Fruit fly (Drosophila melanogaster) whole organism, pupa: ENCODE results near the gene cno.
A peak's percentile ranks its signal among the peaks of the same experiment; 100 is the strongest.

Experiments used
- CG13204 ChIP-seq: fragments of 200-800 bp; sonication (Bioruptor generic); optimal IDR thresholded peaks from 2 replicates; lab custom pipeline; 2018; ENCODE audit warnings: missing biosample characterization, mild to moderate bottlenecking, missing genetic modification characterization, moderate library complexity
- CG14655 ChIP-seq: fragments of 200-800 bp; sonication (Bioruptor generic); optimal IDR thresholded peaks from 3 replicates; lab custom pipeline; 2017; ENCODE audit warnings: mild to moderate bottlenecking, missing biosample characterization, missing genetic modification reagents, missing genetic modification characterization
- CG15710 ChIP-seq: fragments of 200-800 bp; sonication (Bioruptor generic); optimal IDR thresholded peaks from 2 replicates; lab custom pipeline; 2018; ENCODE audit warnings: missing biosample characterization, mild to moderate bottlenecking, missing genetic modification characterization, moderate library complexity
- CG32121 ChIP-seq: fragments of 200-800 bp; sonication (Bioruptor generic); IDR thresholded peaks from 2 replicates; pipeline ENCODE4 v1.3.6; 2022; ENCODE audit warnings: missing biosample characterization, missing genetic modification characterization
- CG34367 ChIP-seq: fragments of 200-800 bp; sonication (Bioruptor generic); optimal IDR thresholded peaks from 2 replicates; lab custom pipeline; 2018; ENCODE audit warnings: missing biosample characterization, mild to moderate bottlenecking, missing genetic modification characterization
- CG8301 ChIP-seq: fragments of 200-800 bp; sonication (Bioruptor generic); optimal IDR thresholded peaks from 2 replicates; lab custom pipeline; 2018; ENCODE audit warnings: missing biosample characterization, mild to moderate bottlenecking, missing genetic modification characterization
- Ets98B ChIP-seq: fragments of 200-800 bp; sonication (Bioruptor generic); IDR thresholded peaks from 2 replicates; pipeline ENCODE4 v1.3.6; 2022; ENCODE audit warnings: missing biosample characterization, missing genetic modification characterization
- Snoo ChIP-seq: fragments of 200-800 bp; sonication (Bioruptor generic); optimal IDR thresholded peaks from 3 replicates; lab custom pipeline; 2017; ENCODE audit warnings: missing biosample characterization, mild to moderate bottlenecking, missing genetic modification characterization, inconsistent platforms

DNA sequence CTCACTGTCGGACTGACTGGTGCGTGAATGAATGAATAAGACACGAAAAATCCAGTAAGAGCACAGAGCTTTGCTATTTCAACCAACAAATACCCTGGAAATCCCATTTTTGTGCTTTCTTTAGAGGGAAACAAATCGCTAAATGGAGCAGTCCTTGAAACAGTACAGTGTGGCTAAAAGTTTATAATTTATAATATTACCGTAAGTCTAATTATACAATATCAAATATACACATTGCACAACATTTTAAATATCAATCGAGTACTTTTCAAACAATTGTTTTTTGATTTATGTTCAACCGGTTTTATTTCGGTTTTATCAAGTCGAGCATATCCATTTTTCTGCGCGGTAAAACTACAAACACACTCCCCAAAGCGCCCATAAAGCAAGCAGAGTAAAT is 24.0 kb downstream of the cno start:
- TF ChIP-seq Ets98B (no peak), CG13204 (GFP tag; lab: Kevin White, UChicago) (no peak), CG8301 (tag; lab: Kevin White, UChicago) (no peak), CG15710 (no peak), CG32121 (GFP tag; lab: Robert Waterston, UW) (no peak), Snoo (tag; lab: Kevin White, UChicago) (no peak), CG34367 (tag; lab: Kevin White, UChicago) (no peak), CG14655 (GFP tag; lab: Kevin White, UChicago) (peak; percentile 7)
